Worm (Caenorhabditis elegans): ENCODE data around the gene Y110A2AL.9.

DNA sequence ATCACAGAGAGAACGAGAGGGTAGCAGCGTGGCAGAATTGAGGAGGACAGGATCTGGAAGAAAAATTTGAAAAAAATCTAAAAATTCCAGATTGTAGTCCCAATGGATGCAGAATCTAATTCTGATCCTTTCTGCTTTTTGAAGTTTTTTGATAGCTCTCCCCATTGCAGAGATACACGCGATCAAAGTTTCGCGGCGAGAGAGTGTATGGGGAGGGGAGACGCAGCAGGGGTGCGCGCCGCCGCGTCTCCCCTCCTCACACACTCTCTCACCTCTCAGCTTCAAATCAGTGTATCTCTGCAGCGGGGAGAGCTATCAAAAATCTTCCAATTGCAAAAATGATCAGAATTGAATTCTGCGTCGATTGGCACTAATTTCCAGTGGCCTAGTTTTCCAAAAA lies 14.6 kb upstream of the Y110A2AL.9 start:
- TF ChIP-seq ztf-29 (GFP tag; IDR thresholded peaks at IDR 0.05) (no peak), flt-1 (GFP tag; IDR thresholded peaks at IDR 0.05) (peak; percentile 57), tab-1 (GFP tag; IDR thresholded peaks at IDR 0.05) (no peak)
